Worm (Caenorhabditis elegans) whole organism, L4 larva: ENCODE results near the gene F28G4.2.

Experiments
- ces-1 ChIP-seq: fragments of 150-350 bp; sonication (generic microtip); optimal IDR thresholded peaks from 4 replicates; lab custom pipeline; 2014; ENCODE audit warnings: missing biosample characterization, missing genetic modification reagents, missing genetic modification characterization
- ctbp-1 ChIP-seq: fragments of 200-800 bp; sonication (Bioruptor generic); IDR thresholded peaks from 2 replicates; pipeline ENCODE4 v1.3.6; 2022; ENCODE audit warnings: missing genetic modification reagents, missing genetic modification characterization, missing compliant biosample characterization
- daf-16 ChIP-seq, 3 experiments: sonication (generic microtip); optimal IDR thresholded peaks; 2 replicates each; lab custom pipeline; 2016 to 2017; ENCODE audit warnings: missing genetic modification characterization in 3 of 3, missing genetic modification reagents in 3 of 3, mild to moderate bottlenecking in 2 of 3, missing compliant biosample characterization in 2 of 3, missing biosample characterization in 1 of 3, moderate library complexity in 1 of 3
- dve-1 ChIP-seq: sonication (generic microtip); optimal IDR thresholded peaks from 2 replicates; lab custom pipeline; 2017; ENCODE audit warnings: antibody characterized with exemption, mild to moderate bottlenecking, missing genetic modification characterization, missing compliant biosample characterization; ENCODE audit not compliant: insufficient read depth
- hif-1 ChIP-seq, 2 experiments: sonication (generic microtip); optimal IDR thresholded peaks; 2 replicates each; lab custom pipeline; 2016 to 2017; ENCODE audit warnings: missing compliant biosample characterization in 2 of 2, missing genetic modification characterization in 2 of 2, missing genetic modification reagents in 2 of 2, missing genotype in 2 of 2, mild to moderate bottlenecking in 1 of 2
- lin-15B ChIP-seq: fragments of 150-350 bp; sonication (generic microtip); optimal IDR thresholded peaks from 3 replicates; lab custom pipeline; 2014; ENCODE audit warnings: missing biosample characterization, missing genetic modification characterization
- lsy-2 ChIP-seq, 2 experiments: fragments of 150-350 bp in 1 of 2; sonication (generic microtip) in 1 of 2; optimal IDR thresholded peaks; 2 replicates each; lab custom pipeline; 2014 to 2017; ENCODE audit warnings: missing biosample characterization in 2 of 2, missing genetic modification characterization in 2 of 2
- nhr-76 ChIP-seq: fragments of 150-350 bp; optimal IDR thresholded peaks from 2 replicates; lab custom pipeline; 2014; ENCODE audit warnings: missing biosample characterization, missing genetic modification characterization
- set-16 ChIP-seq: fragments of 200-800 bp; sonication (Bioruptor generic); IDR thresholded peaks from 2 replicates; pipeline ENCODE4 v1.3.6; 2022; ENCODE audit warnings: missing genetic modification reagents, missing genetic modification characterization, missing compliant biosample characterization
- spr-3 ChIP-seq: fragments of 200-800 bp; sonication (Bioruptor generic); optimal IDR thresholded peaks from 2 replicates; lab custom pipeline; 2018; ENCODE audit warnings: mild to moderate bottlenecking, missing genetic modification characterization, missing compliant biosample characterization
- unc-130 ChIP-seq: sonication (generic microtip); optimal IDR thresholded peaks from 2 replicates; lab custom pipeline; 2016; ENCODE audit warnings: missing genetic modification reagents, missing genetic modification characterization, missing compliant biosample characterization

- TF ChIP-seq ces-1 (no peak), ctbp-1 (GFP tag; lab: Robert Waterston, UW) (no peak), hif-1 (tag; optimal IDR thresholded peaks at IDR 0.05; lab: Kevin White, UChicago) (no peak), set-16 (GFP tag; lab: Robert Waterston, UW) (no peak), nhr-76 (tag; lab: Kevin White, UChicago) (no peak), spr-3 (no peak), lsy-2 (tag; optimal IDR thresholded peaks at IDR 0.05; lab: Kevin White, UChicago) (no peak), unc-130 (GFP tag; lab: Kevin White, UChicago) (no peak), daf-16 (GFP tag; optimal IDR thresholded peaks at IDR 0.05; lab: Kevin White, UChicago) (no peak), daf-16 (tag; optimal IDR thresholded peaks at IDR 0.05; lab: Kevin White, UChicago) (no peak), lin-15B (no peak), dve-1 (tag; lab: Kevin White, UChicago) (no peak)
Observed at ce11 chrV:16253687-16254086, 28.4 kb downstream of the F28G4.2 start, which contains the start of gene gcy-20.
